Worm (Caenorhabditis elegans) whole organism, late embryonic: Measurements from ENCODE around the gene B0281.1.

Experiments
- ahr-1 ChIP-seq: sonication (generic microtip); optimal IDR thresholded peaks from 2 replicates; lab custom pipeline; 2016; ENCODE audit warnings: missing genetic modification characterization, missing compliant biosample characterization
- ceh-19 ChIP-seq: fragments of 200-800 bp; sonication (Bioruptor generic); optimal IDR thresholded peaks from 2 replicates; lab custom pipeline; 2018; ENCODE audit warnings: mild to moderate bottlenecking, missing genetic modification characterization, missing compliant biosample characterization
- ceh-30 ChIP-seq: fragments of 150-350 bp; optimal IDR thresholded peaks from 2 replicates; lab custom pipeline; 2014; ENCODE audit warnings: missing biosample characterization, missing genetic modification characterization
- dve-1 ChIP-seq: sonication (generic microtip); optimal IDR thresholded peaks from 2 replicates; lab custom pipeline; 2017; ENCODE audit warnings: antibody characterized with exemption, mild to moderate bottlenecking, missing genetic modification characterization, missing compliant biosample characterization
- fkh-10 ChIP-seq: fragments of 150-350 bp; optimal IDR thresholded peaks from 2 replicates; lab custom pipeline; 2014; ENCODE audit warnings: missing biosample characterization, missing genetic modification reagents, missing genetic modification characterization
- hlh-13 ChIP-seq: fragments of 200-800 bp; sonication (Bioruptor generic); optimal IDR thresholded peaks from 2 replicates; lab custom pipeline; 2018; ENCODE audit warnings: mild to moderate bottlenecking, missing genetic modification characterization, missing compliant biosample characterization
- madf-2 ChIP-seq: sonication (generic microtip); optimal IDR thresholded peaks from 2 replicates; lab custom pipeline; 2017; ENCODE audit warnings: missing genetic modification characterization, missing compliant biosample characterization
- nfya-1 ChIP-seq: sonication (generic microtip); optimal IDR thresholded peaks from 2 replicates; lab custom pipeline; 2017; ENCODE audit warnings: missing genetic modification characterization, mild to moderate bottlenecking, missing compliant biosample characterization, antibody characterized with exemption, moderate library complexity
- nhr-232 ChIP-seq: sonication (generic microtip); optimal IDR thresholded peaks from 2 replicates; lab custom pipeline; 2016; ENCODE audit warnings: missing genetic modification characterization, missing compliant biosample characterization
- pag-3 ChIP-seq: sonication (generic microtip); optimal IDR thresholded peaks from 2 replicates; lab custom pipeline; 2016; ENCODE audit warnings: missing compliant biosample characterization, missing genetic modification characterization, borderline replicate concordance
- pat-9 ChIP-seq: fragments of 200-800 bp; sonication (Bioruptor generic); optimal IDR thresholded peaks from 2 replicates; lab custom pipeline; 2018; ENCODE audit warnings: mild to moderate bottlenecking, missing genetic modification characterization, moderate library complexity, missing compliant biosample characterization
- pha-4 ChIP-seq: fragments of 150-350 bp; optimal IDR thresholded peaks from 2 replicates; lab custom pipeline; 2018; ENCODE audit warnings: missing biosample characterization, missing genetic modification reagents, missing genetic modification characterization
- rnt-1 ChIP-seq: sonication (generic microtip); optimal IDR thresholded peaks from 2 replicates; lab custom pipeline; 2016; ENCODE audit warnings: missing genetic modification characterization, missing compliant biosample characterization
- sdc-2 ChIP-seq: sonication (generic microtip); optimal IDR thresholded peaks from 2 replicates; lab custom pipeline; 2016; ENCODE audit warnings: missing genotype, missing genetic modification characterization, missing compliant biosample characterization

DNA sequence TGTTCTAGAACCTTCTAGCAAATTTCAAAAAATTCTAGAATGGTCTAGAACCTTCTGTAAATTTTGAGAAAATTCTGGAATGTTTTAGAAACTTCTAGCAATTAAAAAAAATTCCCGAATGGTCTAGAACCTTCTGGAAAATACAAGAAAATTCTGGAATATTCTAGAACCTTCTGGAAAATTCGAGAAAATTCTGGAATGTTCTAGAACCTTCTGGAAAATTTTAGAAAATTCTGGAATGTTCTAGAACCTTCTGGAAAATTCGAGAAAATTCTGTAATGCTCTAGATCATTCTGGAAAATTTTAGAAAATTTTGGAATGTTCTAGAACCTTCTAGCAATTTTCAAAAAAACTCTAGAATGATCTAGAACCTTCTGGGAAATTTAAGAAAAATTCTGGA lies 17.6 kb downstream of the B0281.1 start:
- no peak for TF ChIP-seq nfya-1 (tag; lab: Kevin White, UChicago)
- TF ChIP-seq fkh-10, result no peak
- TF ChIP-seq pha-4 (tag; lab: Kevin White, UChicago), result no peak
- no peak for TF ChIP-seq nhr-232
- TF ChIP-seq ceh-19 (GFP tag; lab: Kevin White, UChicago), result no peak
- TF ChIP-seq madf-2, result no peak
- no peak for TF ChIP-seq ahr-1 (tag; lab: Kevin White, UChicago)
- no peak for TF ChIP-seq sdc-2 (tag; lab: Kevin White, UChicago)
- TF ChIP-seq dve-1 (tag; lab: Kevin White, UChicago), result no peak
- TF ChIP-seq ceh-30 (tag; lab: Kevin White, UChicago), result no peak
- TF ChIP-seq pag-3 (tag; lab: Kevin White, UChicago), result no peak
- TF ChIP-seq hlh-13 (GFP tag; lab: Kevin White, UChicago), result no peak
- TF ChIP-seq pat-9 (tag; lab: Kevin White, UChicago), result no peak
- no peak for TF ChIP-seq rnt-1 (tag; lab: Kevin White, UChicago)
